Fruit fly (Drosophila melanogaster): ENCODE data around the gene CG7330.

dm6 chr3L:18188473-18189087 lies 39.9 kb downstream of the CG7330 start:
- TF ChIP-seq insv (optimal IDR thresholded peaks at IDR 0.05): no peak
- TF ChIP-seq psq (optimal IDR thresholded peaks at IDR 0.05): no peak
- TF ChIP-seq ttk (optimal IDR thresholded peaks at IDR 0.05): no peak
- TF ChIP-seq h (optimal IDR thresholded peaks at IDR 0.05): no peak
- no peak for TF ChIP-seq Sin3A (optimal IDR thresholded peaks at IDR 0.05)
- no peak for TF ChIP-seq Myc (optimal IDR thresholded peaks at IDR 0.05)

Data from Kc167 (cell line).